Fruit fly (Drosophila melanogaster) whole organism, embryonic: Measurements from ENCODE around the gene CG10185.

Experiments used
- CG10654 ChIP-seq: fragments of 200-800 bp; sonication (Bioruptor generic); optimal IDR thresholded peaks from 2 replicates; lab custom pipeline; 2016; ENCODE audit warnings: missing biosample characterization, missing genetic modification characterization
- CG11560 ChIP-seq: fragments of 200-800 bp; sonication (Bioruptor generic); IDR thresholded peaks from 3 replicates; pipeline ENCODE4 v1.3.6; 2022; ENCODE audit warnings: missing biosample characterization, missing genetic modification characterization
- CG1233 ChIP-seq: fragments of 200-800 bp; sonication (Bioruptor generic); optimal IDR thresholded peaks from 4 replicates; lab custom pipeline; 2018; ENCODE audit warnings: missing biosample characterization, mild to moderate bottlenecking, missing genetic modification characterization
- CG13123 ChIP-seq: fragments of 200-800 bp; sonication (Bioruptor generic); optimal IDR thresholded peaks from 2 replicates; lab custom pipeline; 2016; ENCODE audit warnings: missing biosample characterization, missing genetic modification characterization
- CG13287 ChIP-seq: fragments of 200-800 bp; sonication (Bioruptor generic); IDR thresholded peaks from 2 replicates; pipeline ENCODE4 v1.3.6; 2022; ENCODE audit warnings: missing biosample characterization, missing genetic modification characterization; ENCODE audit not compliant: partially characterized antibody
- CG13775 ChIP-seq: fragments of 200-800 bp; sonication (Bioruptor generic); optimal IDR thresholded peaks from 3 replicates; lab custom pipeline; 2017; ENCODE audit warnings: missing biosample characterization, mild to moderate bottlenecking, missing genetic modification characterization
- CG15011 ChIP-seq: fragments of 200-800 bp; sonication (Bioruptor generic); optimal IDR thresholded peaks from 3 replicates; lab custom pipeline; 2018; ENCODE audit warnings: missing biosample characterization, mild to moderate bottlenecking, missing genetic modification characterization
- CG15514 ChIP-seq: fragments of 200-800 bp; sonication (Bioruptor generic); optimal IDR thresholded peaks from 3 replicates; lab custom pipeline; 2017; ENCODE audit warnings: missing biosample characterization, missing genetic modification characterization, mild to moderate bottlenecking, moderate library complexity, missing genetic modification reagents
- CG16779 ChIP-seq: fragments of 200-800 bp; sonication (Bioruptor generic); IDR thresholded peaks from 2 replicates; pipeline ENCODE4 v1.3.6; 2022; ENCODE audit warnings: missing biosample characterization, missing genetic modification characterization
- CG17328 ChIP-seq: fragments of 200-800 bp; sonication (Bioruptor generic); IDR thresholded peaks from 2 replicates; pipeline ENCODE4 v1.3.6; 2022; ENCODE audit warnings: missing biosample characterization, missing genetic modification characterization
- CG17359 ChIP-seq: fragments of 200-800 bp; sonication (Bioruptor generic); optimal IDR thresholded peaks from 3 replicates; lab custom pipeline; 2018; ENCODE audit warnings: missing biosample characterization, mild to moderate bottlenecking, missing genetic modification characterization, moderate library complexity
- CG31441 ChIP-seq: fragments of 200-800 bp; sonication (Bioruptor generic); IDR thresholded peaks from 2 replicates; pipeline ENCODE4 v1.3.6; 2022; ENCODE audit warnings: missing biosample characterization, missing genetic modification characterization
- CG3163 ChIP-seq: fragments of 200-800 bp; sonication (Bioruptor generic); optimal IDR thresholded peaks from 3 replicates; lab custom pipeline; 2016; ENCODE audit warnings: missing biosample characterization, missing genetic modification characterization
- CG4282 ChIP-seq: fragments of 200-800 bp; sonication (Bioruptor generic); optimal IDR thresholded peaks from 2 replicates; lab custom pipeline; 2016; ENCODE audit warnings: missing biosample characterization, missing genetic modification characterization
- CG4617 ChIP-seq: fragments of 200-800 bp; sonication (Bioruptor generic); optimal IDR thresholded peaks from 3 replicates; lab custom pipeline; 2016; ENCODE audit warnings: missing biosample characterization, missing genetic modification characterization, borderline replicate concordance
- CG5180 ChIP-seq: fragments of 200-800 bp; sonication (Bioruptor generic); optimal IDR thresholded peaks from 3 replicates; lab custom pipeline; 2017; ENCODE audit warnings: missing biosample characterization, missing genetic modification characterization, mild to moderate bottlenecking, moderate library complexity, missing genetic modification reagents
- CG7839 ChIP-seq: fragments of 200-800 bp; sonication (Bioruptor generic); optimal IDR thresholded peaks from 3 replicates; lab custom pipeline; 2018; ENCODE audit warnings: missing biosample characterization, mild to moderate bottlenecking, missing genetic modification characterization, moderate library complexity
- CG8388 ChIP-seq: fragments of 200-800 bp; sonication (Bioruptor generic); optimal IDR thresholded peaks from 2 replicates; lab custom pipeline; 2019; ENCODE audit warnings: missing biosample characterization, mild to moderate bottlenecking, missing genetic modification characterization, moderate library complexity
- CG8478 ChIP-seq: fragments of >200 bp; optimal IDR thresholded peaks from 2 replicates; lab custom pipeline; 2018
- D19A ChIP-seq: fragments of 200-800 bp; optimal IDR thresholded peaks from 3 replicates; lab custom pipeline; 2019; ENCODE audit warnings: missing biosample characterization, mild to moderate bottlenecking, missing genetic modification characterization, moderate library complexity
- Dad ChIP-seq: fragments of 200-800 bp; sonication (Bioruptor generic); optimal IDR thresholded peaks from 3 replicates; lab custom pipeline; 2016; ENCODE audit warnings: missing biosample characterization, missing genetic modification characterization
- Dip3 ChIP-seq: fragments of 200-800 bp; sonication (Bioruptor generic); optimal IDR thresholded peaks from 3 replicates; lab custom pipeline; 2016; ENCODE audit warnings: missing biosample characterization, missing genetic modification characterization
- ERR ChIP-seq: fragments of 200-800 bp; sonication (Bioruptor generic); optimal IDR thresholded peaks from 2 replicates; lab custom pipeline; 2016; ENCODE audit warnings: missing biosample characterization, missing genetic modification characterization
- H15 ChIP-seq: fragments of 200-800 bp; sonication (Bioruptor generic); IDR thresholded peaks from 3 replicates; pipeline ENCODE4 v1.3.6; 2022; ENCODE audit warnings: missing biosample characterization, missing genetic modification characterization
- Hmr ChIP-seq: fragments of 200-800 bp; sonication (Bioruptor generic); optimal IDR thresholded peaks from 3 replicates; lab custom pipeline; 2017; ENCODE audit warnings: mild to moderate bottlenecking, missing biosample characterization, missing genetic modification reagents, missing genetic modification characterization
- Hr78 ChIP-seq, 2 experiments: fragments of 200-800 bp in 1 of 2; fragments of >200 bp in 1 of 2; sonication (Bioruptor generic) in 1 of 2; optimal IDR thresholded peaks; 2 replicates each; lab custom pipeline; 2017 to 2019; ENCODE audit warnings: missing biosample characterization in 2 of 2, missing genetic modification characterization in 2 of 2, mild to moderate bottlenecking in 1 of 2, moderate library complexity in 1 of 2
- Lim3 ChIP-seq: fragments of 200-800 bp; sonication (Bioruptor generic); IDR thresholded peaks from 2 replicates; pipeline ENCODE4 v1.3.6; 2022; ENCODE audit warnings: missing biosample characterization, missing genetic modification characterization
- Nf-YB ChIP-seq: fragments of 200-800 bp; sonication (Bioruptor generic); optimal IDR thresholded peaks from 3 replicates; lab custom pipeline; 2019; ENCODE audit warnings: missing biosample characterization, mild to moderate bottlenecking, missing genetic modification characterization, moderate library complexity
- TFAM ChIP-seq: fragments of 200-800 bp; sonication (Bioruptor generic); optimal IDR thresholded peaks from 2 replicates; lab custom pipeline; 2017; ENCODE audit warnings: missing biosample characterization, missing genetic modification characterization, inconsistent platforms
- bcd ChIP-seq: fragments of 200-800 bp; sonication (Bioruptor generic); optimal IDR thresholded peaks from 2 replicates; lab custom pipeline; 2017; ENCODE audit warnings: missing biosample characterization, mild to moderate bottlenecking, missing genetic modification characterization
- br ChIP-seq: fragments of >200 bp; optimal IDR thresholded peaks from 2 replicates; lab custom pipeline; 2017
- btn ChIP-seq: fragments of 200-800 bp; sonication (Bioruptor generic); optimal IDR thresholded peaks from 2 replicates; lab custom pipeline; 2016; ENCODE audit warnings: missing biosample characterization, missing genetic modification characterization
- cas ChIP-seq: fragments of 200-800 bp; sonication (Bioruptor generic); IDR thresholded peaks from 2 replicates; pipeline ENCODE4 v1.3.6; 2022; ENCODE audit warnings: missing biosample characterization, missing genetic modification characterization
- cato ChIP-seq: fragments of 200-800 bp; sonication (Bioruptor generic); optimal IDR thresholded peaks from 2 replicates; lab custom pipeline; 2016; ENCODE audit warnings: missing biosample characterization, missing genetic modification characterization, borderline replicate concordance
- esg ChIP-seq: fragments of 200-800 bp; sonication (Bioruptor generic); conservative IDR thresholded peaks from 2 replicates; pipeline ENCODE4 v1.3.6; 2022; ENCODE audit warnings: missing biosample characterization, missing genetic modification characterization
- exex ChIP-seq: fragments of 200-800 bp; sonication (Bioruptor generic); optimal IDR thresholded peaks from 4 replicates; lab custom pipeline; 2018; ENCODE audit warnings: missing biosample characterization, mild to moderate bottlenecking, missing genetic modification characterization, moderate library complexity
- eyg ChIP-seq: fragments of 200-800 bp; sonication (Bioruptor generic); optimal IDR thresholded peaks from 3 replicates; lab custom pipeline; 2016; ENCODE audit warnings: missing biosample characterization, missing genetic modification characterization
- fu2 ChIP-seq: fragments of 200-800 bp; sonication (Bioruptor generic); optimal IDR thresholded peaks from 2 replicates; lab custom pipeline; 2016; ENCODE audit warnings: missing biosample characterization, missing genetic modification characterization
- gsb ChIP-seq: fragments of 200-800 bp; sonication (Bioruptor generic); IDR thresholded peaks from 2 replicates; pipeline ENCODE4 v1.3.6; 2022; ENCODE audit warnings: missing biosample characterization, missing genetic modification characterization
- ham ChIP-seq: fragments of 200-800 bp; sonication (Bioruptor generic); IDR thresholded peaks from 2 replicates; pipeline ENCODE4 v1.3.6; 2022; ENCODE audit warnings: missing biosample characterization, missing genetic modification characterization
- hbn ChIP-seq: fragments of 200-800 bp; sonication (Bioruptor generic); IDR thresholded peaks from 2 replicates; pipeline ENCODE4 v1.3.6; 2022; ENCODE audit warnings: missing biosample characterization, missing genetic modification characterization; ENCODE audit not compliant: partially characterized antibody
- ind ChIP-seq: fragments of 200-800 bp; sonication (Bioruptor generic); optimal IDR thresholded peaks from 3 replicates; lab custom pipeline; 2016; ENCODE audit warnings: missing biosample characterization, missing genetic modification characterization
- jumu ChIP-seq: fragments of 200-800 bp; sonication (Bioruptor generic); optimal IDR thresholded peaks from 3 replicates; lab custom pipeline; 2016; ENCODE audit warnings: missing biosample characterization, missing genetic modification characterization
- kah ChIP-seq: fragments of 200-800 bp; sonication (Bioruptor generic); optimal IDR thresholded peaks from 2 replicates; lab custom pipeline; 2018; ENCODE audit warnings: missing biosample characterization, mild to moderate bottlenecking, missing genetic modification characterization
- nmo ChIP-seq: fragments of 200-800 bp; sonication (Bioruptor generic); optimal IDR thresholded peaks from 2 replicates; lab custom pipeline; 2018; ENCODE audit warnings: missing biosample characterization, mild to moderate bottlenecking, missing genetic modification characterization, moderate library complexity
- pho ChIP-seq: fragments of 200-800 bp; sonication (Bioruptor generic); optimal IDR thresholded peaks from 2 replicates; lab custom pipeline; 2016; ENCODE audit warnings: missing biosample characterization, missing genetic modification characterization
- pzg ChIP-seq: fragments of 200-800 bp; sonication (Bioruptor generic); optimal IDR thresholded peaks from 3 replicates; lab custom pipeline; 2018; ENCODE audit warnings: missing biosample characterization, mild to moderate bottlenecking, missing genetic modification characterization, moderate library complexity
- slou ChIP-seq: fragments of 200-800 bp; sonication (Bioruptor generic); optimal IDR thresholded peaks from 3 replicates; lab custom pipeline; 2016; ENCODE audit warnings: missing biosample characterization, missing genetic modification characterization
- ttk ChIP-seq: fragments of 200-800 bp; sonication (Bioruptor generic); IDR thresholded peaks from 2 replicates; pipeline ENCODE4 v2.1.2; 2022; ENCODE audit warnings: missing biosample characterization, missing genetic modification characterization
- wek ChIP-seq: fragments of 200-800 bp; sonication (Bioruptor generic); optimal IDR thresholded peaks from 3 replicates; lab custom pipeline; 2018; ENCODE audit warnings: missing biosample characterization, mild to moderate bottlenecking, missing genetic modification characterization, moderate library complexity

CG10185 gene

DNA sequence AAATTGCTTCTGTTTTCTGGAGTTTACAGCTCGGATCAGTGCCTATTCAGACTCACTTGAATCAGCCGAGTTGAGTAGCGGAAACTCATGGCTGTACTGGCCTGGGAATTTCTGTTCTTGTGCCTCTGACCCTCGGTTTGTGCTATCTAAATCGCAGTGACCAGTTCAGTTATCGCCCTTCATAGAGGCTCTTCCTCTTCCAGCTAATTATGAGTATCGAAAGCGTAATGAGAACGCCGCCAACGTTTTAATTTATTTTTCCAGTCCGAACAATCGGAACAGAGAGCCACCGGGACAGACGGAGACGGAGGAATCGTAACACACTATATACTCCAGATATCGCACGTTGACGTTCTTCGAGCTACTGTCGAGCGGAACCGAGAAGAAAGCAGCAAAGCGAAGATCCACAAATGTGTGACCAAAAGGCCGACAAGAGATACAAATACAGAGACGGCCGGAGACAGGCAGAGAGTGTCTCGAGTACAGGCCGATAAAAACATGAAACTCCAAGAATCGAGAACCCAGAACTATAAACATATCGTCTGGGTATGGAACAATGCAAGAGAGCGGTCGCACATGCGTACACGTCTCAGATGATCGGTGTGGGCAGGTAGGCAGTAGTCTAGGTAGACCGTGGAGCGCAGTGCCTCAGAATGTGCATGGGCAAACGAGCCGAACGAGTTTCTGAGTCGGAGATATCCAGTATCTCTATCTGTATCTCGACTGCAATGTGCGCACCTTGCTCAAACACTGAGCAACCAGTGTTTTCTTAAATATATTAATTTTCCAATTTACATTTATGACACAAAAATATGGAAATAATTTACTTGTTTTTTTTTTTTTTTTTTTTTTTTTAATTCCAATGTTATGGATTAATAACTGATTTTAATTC, 4.5 kb upstream of the CG10185 start (continued):
- TF ChIP-seq esg (GFP tag; lab: Robert Waterston, UW) (peak; percentile 62), CG13775 (GFP tag; lab: Kevin White, UChicago) (peak; percentile 42), br (no peak), pzg (GFP tag; lab: Kevin White, UChicago) (no peak), cato (GFP tag; lab: Kevin White, UChicago) (peak; percentile 40), CG15011 (GFP tag; lab: Kevin White, UChicago) (no peak), jumu (no peak), wek (no peak), Dip3 (GFP tag; lab: Kevin White, UChicago) (no peak), nmo (GFP tag; lab: Kevin White, UChicago) (peak; percentile 64), exex (tag; lab: Kevin White, UChicago) (peak; percentile 86), gsb (GFP tag; lab: Robert Waterston, UW) (no peak), CG8478 (no peak), CG13123 (GFP tag; lab: Kevin White, UChicago) (peak; percentile 66), CG5180 (GFP tag; lab: Kevin White, UChicago) (no peak), CG17328 (GFP tag; lab: Robert Waterston, UW) (peak; percentile 91), Dad (GFP tag; lab: Kevin White, UChicago) (no peak), H15 (GFP tag; lab: Robert Waterston, UW) (peak; percentile 78), CG1233 (GFP tag; lab: Kevin White, UChicago) (peak; percentile 51), CG3163 (no peak), pho (no peak), ERR (no peak), btn (GFP tag; lab: Kevin White, UChicago) (no peak), CG10654 (GFP tag; lab: Kevin White, UChicago) (peak; percentile 67), ham (no peak), CG17359 (peak; percentile 47), CG15514 (GFP tag; lab: Kevin White, UChicago) (no peak), CG11560 (tag; lab: Robert Waterston, UW) (no peak), CG13287 (GFP tag; lab: Robert Waterston, UW) (no peak), slou (no peak), bcd (peak; percentile 34), fu2 (no peak), eyg (no peak), CG31441 (GFP tag; lab: Robert Waterston, UW) (peak; percentile 74), CG4617 (GFP tag; lab: Kevin White, UChicago) (peak; percentile 35), Nf-YB (GFP tag; lab: Kevin White, UChicago) (peak; percentile 44), CG7839 (tag; lab: Kevin White, UChicago) (peak; percentile 58), CG4282 (GFP tag; lab: Kevin White, UChicago) (no peak), kah (no peak), CG8388 (GFP tag; lab: Kevin White, UChicago) (peak; percentile 75), ind (GFP tag; lab: Kevin White, UChicago) (peak; percentile 56), D19A (peak; percentile 76), Hmr (peak; percentile 28), TFAM (GFP tag; lab: Kevin White, UChicago) (no peak), Hr78 (GFP tag; optimal IDR thresholded peaks at IDR 0.05; lab: Kevin White, UChicago) (peak in 1 of 2 experiments; percentile 72), Lim3 (GFP tag; lab: Robert Waterston, UW) (peak; percentile 12; the same call in 1 of the 2 replicates), ttk (peak; percentile 72), CG16779 (GFP tag; lab: Robert Waterston, UW) (no peak), cas (GFP tag; lab: Robert Waterston, UW) (no peak), hbn (GFP tag; lab: Robert Waterston, UW) (no peak)
